Worm (Caenorhabditis elegans) whole organism, early embryonic: Measurements from ENCODE around the gene F13A2.10.

Experiments used
- ama-1 ChIP-seq: fragments of 150-350 bp; optimal IDR thresholded peaks from 2 replicates; lab custom pipeline; 2014
- hmg-4 ChIP-seq: fragments of 200-800 bp; sonication (Bioruptor generic); optimal IDR thresholded peaks from 2 replicates; lab custom pipeline; 2018; ENCODE audit warnings: mild to moderate bottlenecking, missing genetic modification characterization, missing compliant biosample characterization
- pes-1 ChIP-seq: fragments of 200-800 bp; sonication (Bioruptor generic); IDR thresholded peaks from 2 replicates; pipeline ENCODE4 v1.3.6; 2022; ENCODE audit warnings: missing genetic modification reagents, missing genetic modification characterization, missing compliant biosample characterization
- tbx-11 ChIP-seq: fragments of 200-800 bp; sonication (Bioruptor generic); IDR thresholded peaks from 2 replicates; pipeline ENCODE4 v1.3.6; 2022; ENCODE audit warnings: missing genetic modification characterization, missing compliant biosample characterization

DNA sequence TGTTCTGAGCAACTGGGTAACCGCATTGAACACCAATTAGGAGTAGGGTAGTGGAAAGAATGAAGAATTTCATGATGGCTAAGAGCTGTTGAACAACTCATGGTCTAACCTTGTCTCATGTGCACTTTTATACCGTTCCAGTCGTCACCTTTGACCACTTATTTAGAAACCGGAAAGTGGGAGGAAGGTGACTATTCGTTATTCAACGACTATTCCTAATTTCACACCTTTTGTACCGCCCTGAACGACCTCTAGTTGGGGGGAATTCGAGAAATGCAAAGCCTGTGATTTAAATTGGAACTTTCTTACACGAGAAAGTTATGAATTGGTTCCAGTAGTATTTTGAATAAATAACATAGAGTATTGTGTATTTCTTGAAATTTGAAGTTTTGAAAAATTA is 43.5 kb upstream of the F13A2.10 start, which contains the start of gene Y47D7A.12:
- TF ChIP-seq hmg-4 (GFP tag; lab: Kevin White, UChicago) (no peak), ama-1 (lab: Kevin White, UChicago) (no peak), pes-1 (GFP tag; lab: Robert Waterston, UW) (no peak), tbx-11 (GFP tag; lab: Robert Waterston, UW) (no peak)
